Worm (Caenorhabditis elegans): Measurements from ENCODE around the gene ZK328.6.
A peak's percentile ranks its signal among the peaks of the same experiment; 100 is the strongest.
"Not testable (repeated sequence)": the region's sequence is repeated elsewhere in the genome, so short reads cannot be mapped to it uniquely, and the experiment has no call there.

Gene ZK328.6

DNA sequence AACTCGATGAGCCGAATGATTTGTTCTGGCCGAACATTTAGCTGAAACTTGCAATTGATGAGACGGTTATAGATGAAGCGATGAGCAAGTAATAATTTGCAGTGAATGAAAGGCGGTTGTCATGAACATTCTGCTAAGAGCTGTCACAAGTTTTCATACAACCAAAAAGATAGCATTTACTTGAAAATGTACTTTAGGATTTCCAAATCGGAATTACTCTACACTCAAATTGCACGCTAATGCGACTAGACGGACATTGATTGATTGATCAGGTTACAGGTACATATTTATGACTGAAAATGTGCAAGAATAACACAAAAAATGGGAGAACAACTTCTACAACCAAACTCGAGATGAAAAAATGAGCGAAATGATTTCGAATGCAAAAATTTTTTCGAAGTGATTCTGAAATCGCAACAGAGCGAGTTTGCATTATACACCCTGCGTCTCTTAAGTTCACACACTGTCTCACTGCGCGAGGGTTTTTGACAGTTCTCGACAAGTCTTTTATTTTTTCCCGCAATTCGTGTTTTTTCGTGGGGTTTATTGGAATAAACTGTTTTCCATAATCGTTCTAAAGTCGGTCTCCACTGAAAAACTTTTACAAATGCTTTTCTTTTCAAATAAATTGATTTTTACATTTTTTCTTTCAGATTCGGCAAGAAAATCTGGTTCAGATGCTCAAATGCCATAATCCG is 10.7 kb downstream of the ZK328.6 start, which contains the start of the genes npp-10 and cyk-3 (continued):
- TF ChIP-seq grh-1 (GFP tag; IDR thresholded peaks at IDR 0.05) = no peak
- no peak for TF ChIP-seq pax-3 (tag; optimal IDR thresholded peaks at IDR 0.05)
- TF ChIP-seq jun-1 (tag; optimal IDR thresholded peaks at IDR 0.05) = no peak
- TF ChIP-seq sup-37 (GFP tag; optimal IDR thresholded peaks at IDR 0.05) = no peak
- no peak for TF ChIP-seq aly-2 (tag; optimal IDR thresholded peaks at IDR 0.05)
- TF ChIP-seq nhr-12 (tag; optimal IDR thresholded peaks at IDR 0.05) = no peak
- peak; percentile 1 for TF ChIP-seq dsc-1 (tag; optimal IDR thresholded peaks at IDR 0.05)
- TF ChIP-seq snu-23 (GFP tag; optimal IDR thresholded peaks at IDR 0.05) = peak; percentile 58
- no peak for TF ChIP-seq ces-1 (GFP tag; optimal IDR thresholded peaks at IDR 0.05)
- TF ChIP-seq nhr-11 (tag; optimal IDR thresholded peaks at IDR 0.05) = no peak
- no peak for TF ChIP-seq nhr-28 (tag; optimal IDR thresholded peaks at IDR 0.05)
- TF ChIP-seq nhr-84 (tag; optimal IDR thresholded peaks at IDR 0.05) = no peak
- peak; percentile 44 for TF ChIP-seq nhr-19 (GFP tag; conservative IDR thresholded peaks at IDR 0.05)
- no peak for TF ChIP-seq C34B4.2 (tag; optimal IDR thresholded peaks at IDR 0.05)
- TF ChIP-seq ceh-90 (tag; optimal IDR thresholded peaks at IDR 0.05) = no peak
- no peak for TF ChIP-seq mep-1 (tag; optimal IDR thresholded peaks at IDR 0.05)
- no peak for TF ChIP-seq tbx-2 (tag; optimal IDR thresholded peaks at IDR 0.05)
- TF ChIP-seq nhr-47 (tag; optimal IDR thresholded peaks at IDR 0.05) = no peak
- no peak for TF ChIP-seq alr-1 (tag; optimal IDR thresholded peaks at IDR 0.05; ENCODE audit: borderline replicate concordance)
- no peak for TF ChIP-seq unc-86 (tag; optimal IDR thresholded peaks at IDR 0.05)
- TF ChIP-seq dpl-1 (GFP tag; optimal IDR thresholded peaks at IDR 0.05) = peak; percentile 57 to 74 (median 71)
- no peak for TF ChIP-seq lin-13 (GFP tag; optimal IDR thresholded peaks at IDR 0.05)
- TF ChIP-seq ztf-4 (tag; optimal IDR thresholded peaks at IDR 0.05) = no peak
- TF ChIP-seq pag-3 (tag; optimal IDR thresholded peaks at IDR 0.05; ENCODE audit: borderline replicate concordance, insufficient read depth) = no peak
- no peak for TF ChIP-seq ceh-88 (GFP tag; IDR thresholded peaks at IDR 0.05)
- no peak for TF ChIP-seq hlh-17 (GFP tag; optimal IDR thresholded peaks at IDR 0.05; ENCODE audit: borderline replicate concordance)
- peak; percentile 70 to 78 for TF ChIP-seq efl-1 (optimal IDR thresholded peaks at IDR 0.05)
- TF ChIP-seq efl-1 (GFP tag; optimal IDR thresholded peaks at IDR 0.05 in 1 of 2) = peak; percentile 74 to 96
- TF ChIP-seq unc-98 (GFP tag; IDR thresholded peaks at IDR 0.05) = no peak
- TF ChIP-seq lin-35 (GFP tag; optimal IDR thresholded peaks at IDR 0.05) = peak; percentile 63 to 77
- TF ChIP-seq ets-5 (GFP tag; IDR thresholded peaks at IDR 0.05) = no peak
- peak; percentile 35 for TF ChIP-seq swsn-7 (tag; optimal IDR thresholded peaks at IDR 0.05)
- TF ChIP-seq unc-30 (tag; optimal IDR thresholded peaks at IDR 0.05) = no peak
- TF ChIP-seq sox-4 (tag; optimal IDR thresholded peaks at IDR 0.05) = no peak
- no peak for TF ChIP-seq skn-1 (tag; optimal IDR thresholded peaks at IDR 0.05)
- peak in 1 of 2 experiments; percentile 78 for TF ChIP-seq lsy-2 (tag; optimal IDR thresholded peaks at IDR 0.05)
- TF ChIP-seq mef-2 (tag; optimal IDR thresholded peaks at IDR 0.05) = no peak

DNA sequence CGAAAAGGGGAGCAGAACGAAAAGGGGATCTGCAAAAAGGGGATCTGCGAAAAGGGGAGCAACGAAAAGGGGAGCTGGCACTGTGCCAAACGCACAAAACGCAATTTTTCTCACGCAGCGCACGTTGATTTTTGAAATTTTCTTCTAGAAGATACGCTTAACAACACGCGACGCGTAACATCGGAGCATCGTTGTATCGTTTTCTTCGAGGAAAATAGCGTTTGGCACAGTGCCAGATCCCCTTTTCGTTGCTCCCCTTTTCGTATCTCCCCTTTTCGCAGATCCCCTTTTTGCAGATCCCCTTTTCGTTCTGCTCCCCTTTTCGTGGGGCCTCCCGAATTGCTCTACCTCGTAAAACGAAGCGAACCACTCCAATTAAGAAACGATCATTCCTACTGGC is 17.4 kb downstream of the ZK328.6 start:
- TF ChIP-seq nhr-71 (tag; optimal IDR thresholded peaks at IDR 0.05) (peak; percentile 41), nhr-47 (tag; optimal IDR thresholded peaks at IDR 0.05) (peak; percentile 46), nhr-19 (GFP tag; conservative IDR thresholded peaks at IDR 0.05) (peak; percentile 33; the same call in 1 of the 2 replicates), efl-1 (optimal IDR thresholded peaks at IDR 0.05) (peak in 1 of 2 experiments; percentile 27), unc-86 (tag; optimal IDR thresholded peaks at IDR 0.05) (peak; percentile 24), xbp-1 (tag; optimal IDR thresholded peaks at IDR 0.05) (peak; percentile 2), ztf-11 (tag; optimal IDR thresholded peaks at IDR 0.05) (peak in 1 of 2 experiments; percentile 20), rnt-1 (tag; optimal IDR thresholded peaks at IDR 0.05) (peak; percentile 41), dsc-1 (tag; optimal IDR thresholded peaks at IDR 0.05) (peak; percentile 1), snu-23 (GFP tag; optimal IDR thresholded peaks at IDR 0.05) (peak; percentile 7)
- TF ChIP-seq efl-1 (GFP tag; optimal IDR thresholded peaks at IDR 0.05 in 1 of 2) = not testable (repeated sequence)

Data from whole organism, L1 larva.